Worm (Caenorhabditis elegans) whole organism, L1 larva: Measurements from ENCODE around the gene vglu-3.

Source experiments
- C04F5.9 ChIP-seq: sonication (generic microtip); optimal IDR thresholded peaks from 2 replicates; lab custom pipeline; 2016; ENCODE audit warnings: missing genetic modification characterization, missing compliant biosample characterization
- aha-1 ChIP-seq: fragments of 150-350 bp; optimal IDR thresholded peaks from 2 replicates; lab custom pipeline; 2014; ENCODE audit warnings: missing biosample characterization, missing genetic modification characterization
- alr-1 ChIP-seq: fragments of 200-800 bp; sonication (Bioruptor generic); optimal IDR thresholded peaks from 2 replicates; lab custom pipeline; 2018; ENCODE audit warnings: borderline replicate concordance, mild to moderate bottlenecking, missing genetic modification characterization, missing compliant biosample characterization
- aly-2 ChIP-seq: fragments of 150-350 bp; optimal IDR thresholded peaks from 2 replicates; lab custom pipeline; 2014; ENCODE audit warnings: missing biosample characterization, missing genetic modification characterization
- ama-1 ChIP-seq: fragments of 150-350 bp; optimal IDR thresholded peaks from 2 replicates; lab custom pipeline; 2014
- blmp-1 ChIP-seq: fragments of 150-350 bp; optimal IDR thresholded peaks from 2 replicates; lab custom pipeline; 2014; ENCODE audit warnings: missing biosample characterization, missing genetic modification characterization
- ceh-82 ChIP-seq, 3 experiments: fragments of 150-350 bp in 1 of 3; sonication (generic microtip) in 2 of 3; optimal IDR thresholded peaks; 2 replicates each; lab custom pipeline; 2014 to 2017; ENCODE audit warnings: missing biosample characterization in 3 of 3, missing genetic modification characterization in 3 of 3
- ceh-90 ChIP-seq: sonication (generic microtip); optimal IDR thresholded peaks from 2 replicates; lab custom pipeline; 2016; ENCODE audit warnings: missing genetic modification characterization, missing compliant biosample characterization
- ces-1 ChIP-seq: fragments of 150-350 bp; optimal IDR thresholded peaks from 2 replicates; lab custom pipeline; 2014; ENCODE audit warnings: missing biosample characterization, missing genetic modification reagents, missing genetic modification characterization
- dpl-1 ChIP-seq, 3 experiments: fragments of 150-350 bp in 2 of 3; sonication (generic microtip) in 1 of 3; optimal IDR thresholded peaks; 2 replicates each; lab custom pipeline; 2014 to 2017; ENCODE audit warnings: missing biosample characterization in 3 of 3, missing genetic modification characterization in 3 of 3, missing genetic modification reagents in 3 of 3
- dsc-1 ChIP-seq: sonication (generic microtip); optimal IDR thresholded peaks from 2 replicates; lab custom pipeline; 2016; ENCODE audit warnings: mild to moderate bottlenecking, missing genetic modification characterization, missing compliant biosample characterization
- efl-1 ChIP-seq, 4 experiments: fragments of 150-350 bp; optimal IDR thresholded peaks in 3 of 4; peaks in 1 of 4; 1 replicate in 1 of 4; 2 replicates in 3 of 4; lab custom pipeline; 2014; ENCODE audit warnings: missing biosample characterization in 2 of 4, missing genetic modification characterization in 2 of 4, missing genetic modification reagents in 2 of 4
- efl-3 ChIP-seq: fragments of 200-800 bp; sonication (Bioruptor generic); optimal IDR thresholded peaks from 2 replicates; lab custom pipeline; 2018; ENCODE audit warnings: mild to moderate bottlenecking, missing genetic modification characterization, missing compliant biosample characterization
- egl-27 ChIP-seq, 2 experiments: fragments of 150-350 bp in 1 of 2; sonication (generic microtip); optimal IDR thresholded peaks; 3 replicates each; lab custom pipeline; 2017 to 2018; ENCODE audit warnings: missing biosample characterization in 2 of 2, missing genetic modification characterization in 2 of 2, missing genetic modification reagents in 2 of 2
- fkh-4 ChIP-seq: sonication (generic microtip); optimal IDR thresholded peaks from 2 replicates; lab custom pipeline; 2016; ENCODE audit warnings: missing compliant biosample characterization, missing genetic modification characterization, borderline replicate concordance
- fkh-8 ChIP-seq: sonication (generic microtip); optimal IDR thresholded peaks from 2 replicates; lab custom pipeline; 2016; ENCODE audit warnings: mild to moderate bottlenecking, missing genetic modification characterization, missing compliant biosample characterization
- fos-1 ChIP-seq: fragments of 150-350 bp; optimal IDR thresholded peaks from 2 replicates; lab custom pipeline; 2014; ENCODE audit warnings: missing biosample characterization, missing genetic modification characterization
- grh-1 ChIP-seq: fragments of 200-800 bp; sonication (Bioruptor generic); IDR thresholded peaks from 2 replicates; pipeline ENCODE4 v1.3.6; 2022; ENCODE audit warnings: missing genetic modification reagents, missing genetic modification characterization, missing compliant biosample characterization
- irx-1 ChIP-seq: sonication (generic microtip); optimal IDR thresholded peaks from 2 replicates; lab custom pipeline; 2016; ENCODE audit warnings: missing genetic modification characterization, missing compliant biosample characterization
- isw-1 ChIP-seq: fragments of 200-800 bp; sonication (Bioruptor generic); IDR thresholded peaks from 2 replicates; pipeline ENCODE4 v1.3.6; 2022; ENCODE audit warnings: missing genetic modification characterization, missing compliant biosample characterization
- lin-13 ChIP-seq: fragments of 150-350 bp; optimal IDR thresholded peaks from 2 replicates; lab custom pipeline; 2014; ENCODE audit warnings: missing biosample characterization, missing genetic modification reagents, missing genetic modification characterization
- lin-15B ChIP-seq: fragments of 150-350 bp; sonication (generic microtip); optimal IDR thresholded peaks from 3 replicates; lab custom pipeline; 2014; ENCODE audit warnings: missing biosample characterization, missing genetic modification characterization
- lin-35 ChIP-seq, 2 experiments: fragments of 150-350 bp; optimal IDR thresholded peaks; 2 replicates each; lab custom pipeline; 2014; ENCODE audit warnings: missing biosample characterization in 2 of 2, missing genetic modification characterization in 2 of 2, missing genetic modification reagents in 2 of 2
- lin-39 ChIP-seq: fragments of 150-350 bp; optimal IDR thresholded peaks from 2 replicates; lab custom pipeline; 2014; ENCODE audit warnings: missing biosample characterization, missing genetic modification reagents, missing genetic modification characterization
- mab-9 ChIP-seq: fragments of 200-800 bp; sonication (Bioruptor generic); IDR thresholded peaks from 2 replicates; pipeline ENCODE4 v1.3.6; 2022; ENCODE audit warnings: missing genetic modification reagents, missing genetic modification characterization, missing compliant biosample characterization
- mdl-1 ChIP-seq, 2 experiments: fragments of 150-350 bp; optimal IDR thresholded peaks; 2 replicates each; lab custom pipeline; 2014 to 2017; ENCODE audit warnings: missing biosample characterization in 2 of 2, missing genetic modification characterization in 2 of 2, inconsistent platforms in 1 of 2
- nhr-19 ChIP-seq: fragments of 200-800 bp; sonication (Bioruptor generic); conservative IDR thresholded peaks from 2 replicates; pipeline ENCODE4 v1.3.6; 2022; ENCODE audit warnings: missing genetic modification characterization, missing compliant biosample characterization
- nhr-28 ChIP-seq: fragments of 150-350 bp; optimal IDR thresholded peaks from 2 replicates; lab custom pipeline; 2014; ENCODE audit warnings: missing biosample characterization, missing genetic modification characterization
- nhr-47 ChIP-seq: sonication (generic microtip); optimal IDR thresholded peaks from 2 replicates; lab custom pipeline; 2016; ENCODE audit warnings: mild to moderate bottlenecking, missing genetic modification characterization, moderate library complexity, missing compliant biosample characterization
- nhr-71 ChIP-seq: sonication (generic microtip); optimal IDR thresholded peaks from 2 replicates; lab custom pipeline; 2016; ENCODE audit warnings: mild to moderate bottlenecking, missing genetic modification characterization, moderate library complexity, missing compliant biosample characterization
- nhr-84 ChIP-seq: sonication (generic microtip); optimal IDR thresholded peaks from 2 replicates; lab custom pipeline; 2017; ENCODE audit warnings: missing biosample characterization, missing genetic modification characterization
- nhr-90 ChIP-seq: sonication (generic microtip); optimal IDR thresholded peaks from 2 replicates; lab custom pipeline; 2016; ENCODE audit warnings: mild to moderate bottlenecking, missing genetic modification characterization, missing compliant biosample characterization; ENCODE audit not compliant: poor library complexity
- pag-3 ChIP-seq: sonication (generic microtip); optimal IDR thresholded peaks from 2 replicates; lab custom pipeline; 2017; ENCODE audit warnings: missing genetic modification characterization, mild to moderate bottlenecking, missing compliant biosample characterization, antibody characterized with exemption, borderline replicate concordance; ENCODE audit not compliant: insufficient read depth
- pax-3 ChIP-seq: fragments of 200-800 bp; sonication (Bioruptor generic); optimal IDR thresholded peaks from 2 replicates; lab custom pipeline; 2018; ENCODE audit warnings: mild to moderate bottlenecking, missing genetic modification characterization, moderate library complexity, missing compliant biosample characterization
- pqm-1 ChIP-seq: sonication (generic microtip); optimal IDR thresholded peaks from 3 replicates; lab custom pipeline; 2017; ENCODE audit warnings: missing biosample characterization, missing genetic modification characterization
- rnt-1 ChIP-seq: sonication (generic microtip); optimal IDR thresholded peaks from 2 replicates; lab custom pipeline; 2016; ENCODE audit warnings: mild to moderate bottlenecking, missing genetic modification characterization, moderate library complexity, missing compliant biosample characterization
- skn-1 ChIP-seq: fragments of 150-350 bp; optimal IDR thresholded peaks from 2 replicates; lab custom pipeline; 2014; ENCODE audit warnings: missing biosample characterization, missing genetic modification characterization
- snu-23 ChIP-seq: sonication (generic microtip); optimal IDR thresholded peaks from 2 replicates; lab custom pipeline; 2016; ENCODE audit warnings: missing genetic modification characterization, missing compliant biosample characterization
- sox-4 ChIP-seq: sonication (generic microtip); optimal IDR thresholded peaks from 2 replicates; lab custom pipeline; 2016; ENCODE audit warnings: missing genetic modification characterization, missing compliant biosample characterization
- sptf-1 ChIP-seq: fragments of 150-350 bp; optimal IDR thresholded peaks from 2 replicates; lab custom pipeline; 2014; ENCODE audit warnings: missing biosample characterization, missing genetic modification characterization
- sup-37 ChIP-seq: fragments of 200-800 bp; sonication (Bioruptor generic); optimal IDR thresholded peaks from 2 replicates; lab custom pipeline; 2018; ENCODE audit warnings: mild to moderate bottlenecking, missing genetic modification characterization, missing compliant biosample characterization
- unc-30 ChIP-seq: sonication (generic microtip); optimal IDR thresholded peaks from 2 replicates; lab custom pipeline; 2017; ENCODE audit warnings: missing biosample characterization, missing genetic modification characterization
- unc-98 ChIP-seq: fragments of 200-800 bp; sonication (Bioruptor generic); IDR thresholded peaks from 2 replicates; pipeline ENCODE4 v1.3.6; 2022; ENCODE audit warnings: missing genetic modification characterization, missing compliant biosample characterization
- zag-1 ChIP-seq: fragments of 150-350 bp; optimal IDR thresholded peaks from 2 replicates; lab custom pipeline; 2014; ENCODE audit warnings: missing biosample characterization, missing genetic modification characterization
- zip-4 ChIP-seq: fragments of 200-800 bp; sonication (Bioruptor generic); optimal IDR thresholded peaks from 2 replicates; lab custom pipeline; 2018; ENCODE audit warnings: mild to moderate bottlenecking, missing genetic modification characterization, moderate library complexity, missing compliant biosample characterization

The vglu-3 gene

ce11 chrIII:10261256-10261655 is 38.9 kb upstream of the vglu-3 start:
- no peak for TF ChIP-seq sptf-1 (tag; lab: Kevin White, UChicago)
- no peak for TF ChIP-seq zag-1 (tag; lab: Kevin White, UChicago)
- TF ChIP-seq unc-98 (GFP tag; lab: Robert Waterston, UW) = no peak
- TF ChIP-seq irx-1 (tag; lab: Kevin White, UChicago) = no peak
- no peak for TF ChIP-seq rnt-1 (tag; lab: Kevin White, UChicago)
- no peak for TF ChIP-seq skn-1 (tag; lab: Kevin White, UChicago)
- TF ChIP-seq C04F5.9 = no peak
- no peak for TF ChIP-seq zip-4 (GFP tag; lab: Kevin White, UChicago)
- TF ChIP-seq nhr-84 (tag; lab: Kevin White, UChicago) = no peak
- no peak for TF ChIP-seq alr-1 (tag; lab: Kevin White, UChicago)
- TF ChIP-seq lin-35 (GFP tag; optimal IDR thresholded peaks at IDR 0.05; lab: Kevin White, UChicago) = no peak
- TF ChIP-seq blmp-1 (tag; lab: Kevin White, UChicago) = no peak
- no peak for TF ChIP-seq ceh-82 (tag; optimal IDR thresholded peaks at IDR 0.05; lab: Kevin White, UChicago)
- no peak for TF ChIP-seq pax-3
- no peak for TF ChIP-seq nhr-47 (tag; lab: Kevin White, UChicago)
- TF ChIP-seq nhr-90 = no peak

ce11 chrIII:10261682-10262081 is 38.5 kb upstream of the vglu-3 start, which contains the start of gene bbs-5:
TSS of gene bbs-5 (minus strand) at chrIII:10261782.
- TF ChIP-seq efl-1 (optimal IDR thresholded peaks at IDR 0.05; lab: Kevin White, UChicago) (no peak), efl-1 (GFP tag; optimal IDR thresholded peaks at IDR 0.05 in 1 of 2; lab: Kevin White, UChicago) (no peak), lin-39 (tag; lab: Kevin White, UChicago) (no peak), efl-3 (GFP tag; lab: Kevin White, UChicago) (no peak), C04F5.9 (no peak), fkh-8 (peak; percentile 39), lin-15B (tag; lab: Kevin White, UChicago) (no peak), dsc-1 (tag; lab: Kevin White, UChicago) (no peak), nhr-19 (GFP tag; lab: Robert Waterston, UW) (no peak)

- peak; percentile 16 for TF ChIP-seq nhr-71
- TF ChIP-seq dpl-1 (GFP tag; optimal IDR thresholded peaks at IDR 0.05; lab: Kevin White, UChicago) = peak in 1 of 3 experiments; percentile 2
- peak; percentile 31; the same call in 1 of the 2 replicates for TF ChIP-seq isw-1 (GFP tag; lab: Robert Waterston, UW)
- 0 out of 2 replicates have a peak, but pooled peaks have one; percentile 13 for TF ChIP-seq nhr-19 (GFP tag; lab: Robert Waterston, UW)
- peak; percentile 6 to 10 for TF ChIP-seq efl-1 (optimal IDR thresholded peaks at IDR 0.05; lab: Kevin White, UChicago)
- peak in 1 of 2 experiments; percentile 76 for TF ChIP-seq efl-1 (GFP tag; optimal IDR thresholded peaks at IDR 0.05 in 1 of 2; lab: Kevin White, UChicago)
- TF ChIP-seq nhr-47 (tag; lab: Kevin White, UChicago) = peak; percentile 16
- peak in 1 of 2 experiments; percentile 15 for TF ChIP-seq lin-35 (GFP tag; optimal IDR thresholded peaks at IDR 0.05; lab: Kevin White, UChicago)
Observed at ce11 chrIII:10266824-10267223, 33.4 kb upstream of the vglu-3 start, which contains the start of gene inpp-4B. TSS of gene inpp-4B (minus strand) at chrIII:10266877.

ce11 chrIII:10270778-10271307 is 29.3 kb upstream of the vglu-3 start, which contains the start of gene cnk-1:
TSS of gene cnk-1 (plus strand) at chrIII:10271257.
- TF ChIP-seq ceh-82 (tag; optimal IDR thresholded peaks at IDR 0.05; lab: Kevin White, UChicago) (peak; percentile 32 to 56 (median 53)), ces-1 (no peak), mab-9 (peak; percentile 99), nhr-28 (tag; lab: Kevin White, UChicago) (no peak), ceh-90 (tag; lab: Kevin White, UChicago) (peak; percentile 85), alr-1 (tag; lab: Kevin White, UChicago) (no peak), sup-37 (peak; percentile 48), ama-1 (lab: Kevin White, UChicago) (no peak), sox-4 (tag; lab: Kevin White, UChicago) (peak; percentile 88), isw-1 (GFP tag; lab: Robert Waterston, UW) (peak; percentile 98), unc-30 (tag; lab: Kevin White, UChicago) (no peak), pqm-1 (tag; lab: Kevin White, UChicago) (no peak), lin-13 (peak; percentile 34), fkh-4 (peak; percentile 93), pag-3 (tag; lab: Kevin White, UChicago) (no peak), snu-23 (peak; percentile 88), aly-2 (no peak), egl-27 (tag; optimal IDR thresholded peaks at IDR 0.05; lab: Kevin White, UChicago) (no peak), grh-1 (peak; percentile 96), fos-1 (tag; lab: Kevin White, UChicago) (no peak), mdl-1 (tag; optimal IDR thresholded peaks at IDR 0.05; lab: Kevin White, UChicago) (no peak), aha-1 (tag; lab: Kevin White, UChicago) (no peak)
